Fruit fly (Drosophila melanogaster) whole organism, embryonic: ENCODE results near the gene MsrA.
A peak's percentile ranks its signal among the peaks of the same experiment; 100 is the strongest.

Experiments used
- BEAF-32 ChIP-seq: fragments of 200-800 bp; sonication (Bioruptor generic); optimal IDR thresholded peaks from 3 replicates; lab custom pipeline; 2017; ENCODE audit warnings: missing biosample characterization, missing genetic modification characterization, mild to moderate bottlenecking, moderate library complexity, missing genetic modification reagents
- Bdp1 ChIP-seq: fragments of 200-800 bp; sonication (Bioruptor generic); optimal IDR thresholded peaks from 3 replicates; lab custom pipeline; 2016; ENCODE audit warnings: missing biosample characterization, missing genetic modification characterization
- CG1024 ChIP-seq: fragments of 200-800 bp; sonication (Bioruptor generic); IDR thresholded peaks from 2 replicates; pipeline ENCODE4 v1.3.6; 2022; ENCODE audit warnings: missing biosample characterization, missing genetic modification characterization
- CG12659 ChIP-seq: fragments of 200-800 bp; sonication (Bioruptor generic); optimal IDR thresholded peaks from 3 replicates; lab custom pipeline; 2017; ENCODE audit warnings: mild to moderate bottlenecking, missing biosample characterization, missing genetic modification reagents, missing genetic modification characterization
- CG13624 ChIP-seq: fragments of 200-800 bp; sonication (Bioruptor generic); optimal IDR thresholded peaks from 2 replicates; lab custom pipeline; 2016; ENCODE audit warnings: missing biosample characterization, missing genetic modification characterization
- CG17361 ChIP-seq: fragments of 200-800 bp; sonication (Bioruptor generic); IDR thresholded peaks from 3 replicates; pipeline ENCODE4 v1.3.6; 2022; ENCODE audit warnings: missing biosample characterization, missing genetic modification characterization
- CG18599 ChIP-seq: fragments of 200-800 bp; sonication (Bioruptor generic); optimal IDR thresholded peaks from 3 replicates; lab custom pipeline; 2017; ENCODE audit warnings: missing biosample characterization, missing genetic modification characterization, mild to moderate bottlenecking, moderate library complexity, missing genetic modification reagents
- CG2199 ChIP-seq: fragments of 200-800 bp; sonication (Bioruptor generic); IDR thresholded peaks from 3 replicates; pipeline ENCODE4 v1.3.6; 2022; ENCODE audit warnings: missing biosample characterization, missing genetic modification characterization
- CG30020 ChIP-seq: fragments of 200-800 bp; optimal IDR thresholded peaks from 2 replicates; lab custom pipeline; 2019; ENCODE audit warnings: missing biosample characterization, mild to moderate bottlenecking, missing genetic modification characterization, moderate library complexity
- CG33557 ChIP-seq: fragments of 200-800 bp; sonication (Bioruptor generic); optimal IDR thresholded peaks from 2 replicates; lab custom pipeline; 2019; ENCODE audit warnings: missing biosample characterization, mild to moderate bottlenecking, missing genetic modification characterization, moderate library complexity
- CG34224 ChIP-seq: fragments of 200-800 bp; sonication (Bioruptor generic); IDR thresholded peaks from 3 replicates; pipeline ENCODE4 v1.3.6; 2022; ENCODE audit warnings: missing biosample characterization, missing genetic modification characterization; ENCODE audit not compliant: partially characterized antibody
- CG6254 ChIP-seq: fragments of 200-800 bp; sonication (Bioruptor generic); optimal IDR thresholded peaks from 3 replicates; lab custom pipeline; 2017; ENCODE audit warnings: mild to moderate bottlenecking, missing biosample characterization, missing genetic modification reagents, missing genetic modification characterization
- CG9876 ChIP-seq: fragments of 200-800 bp; sonication (Bioruptor generic); optimal IDR thresholded peaks from 2 replicates; lab custom pipeline; 2016; ENCODE audit warnings: missing biosample characterization, missing genetic modification characterization
- CG9932 ChIP-seq: fragments of 200-800 bp; sonication (Bioruptor generic); IDR thresholded peaks from 2 replicates; pipeline ENCODE4 v1.3.6; 2022; ENCODE audit warnings: missing biosample characterization, missing genetic modification characterization
- D ChIP-seq, 2 experiments: fragments of 200-800 bp in 1 of 2; fragments of >200 bp in 1 of 2; sonication (Bioruptor generic) in 1 of 2; optimal IDR thresholded peaks; 2 replicates in 1 of 2; 3 replicates in 1 of 2; lab custom pipeline; 2017; ENCODE audit warnings: mild to moderate bottlenecking in 1 of 2, missing biosample characterization in 1 of 2, missing genetic modification characterization in 1 of 2, missing genetic modification reagents in 1 of 2
- Dfd ChIP-seq, 2 experiments: fragments of >200 bp; optimal IDR thresholded peaks; 2 replicates each; lab custom pipeline; 2017; ENCODE audit warnings: missing biosample characterization in 2 of 2, missing genetic modification characterization in 2 of 2
- E2f1 ChIP-seq: fragments of 200-800 bp; sonication (Bioruptor generic); IDR thresholded peaks from 2 replicates; pipeline ENCODE4 v1.3.6; 2022; ENCODE audit warnings: missing biosample characterization, missing genetic modification characterization
- H15 ChIP-seq: fragments of 200-800 bp; sonication (Bioruptor generic); IDR thresholded peaks from 3 replicates; pipeline ENCODE4 v1.3.6; 2022; ENCODE audit warnings: missing biosample characterization, missing genetic modification characterization
- HLH4C ChIP-seq: fragments of 200-800 bp; sonication (Bioruptor generic); IDR thresholded peaks from 3 replicates; pipeline ENCODE4 v1.3.6; 2022; ENCODE audit warnings: missing biosample characterization, missing genetic modification characterization; ENCODE audit not compliant: partially characterized antibody
- Lim3 ChIP-seq: fragments of 200-800 bp; sonication (Bioruptor generic); IDR thresholded peaks from 2 replicates; pipeline ENCODE4 v1.3.6; 2022; ENCODE audit warnings: missing biosample characterization, missing genetic modification characterization
- MESR4 ChIP-seq: fragments of 200-800 bp; sonication (Bioruptor generic); optimal IDR thresholded peaks from 2 replicates; lab custom pipeline; 2018; ENCODE audit warnings: missing biosample characterization, mild to moderate bottlenecking, missing genetic modification characterization, moderate library complexity
- Meics ChIP-seq: fragments of 200-800 bp; sonication (Bioruptor generic); optimal IDR thresholded peaks from 2 replicates; lab custom pipeline; 2017; ENCODE audit warnings: missing biosample characterization, mild to moderate bottlenecking, missing genetic modification characterization
- NFAT ChIP-seq: fragments of 200-800 bp; sonication (Bioruptor generic); IDR thresholded peaks from 2 replicates; pipeline ENCODE4 v1.3.6; 2022; ENCODE audit warnings: missing biosample characterization, missing genetic modification characterization
- NK7.1 ChIP-seq: fragments of 200-800 bp; sonication (Bioruptor generic); optimal IDR thresholded peaks from 3 replicates; lab custom pipeline; 2016; ENCODE audit warnings: missing biosample characterization, missing genetic modification characterization
- Neu2 ChIP-seq: fragments of 200-800 bp; sonication (Bioruptor generic); optimal IDR thresholded peaks from 3 replicates; lab custom pipeline; 2016; ENCODE audit warnings: missing biosample characterization, missing genetic modification characterization, borderline replicate concordance
- Nf-YB ChIP-seq: fragments of 200-800 bp; sonication (Bioruptor generic); optimal IDR thresholded peaks from 3 replicates; lab custom pipeline; 2019; ENCODE audit warnings: missing biosample characterization, mild to moderate bottlenecking, missing genetic modification characterization, moderate library complexity
- Sin3A ChIP-seq: fragments of >200 bp; optimal IDR thresholded peaks from 2 replicates; lab custom pipeline; 2018
- Sox100B ChIP-seq: fragments of 200-800 bp; sonication (Bioruptor generic); optimal IDR thresholded peaks from 3 replicates; lab custom pipeline; 2018; ENCODE audit warnings: missing biosample characterization, mild to moderate bottlenecking, missing genetic modification characterization
- Sry-β ChIP-seq: fragments of 200-800 bp; sonication (Bioruptor generic); optimal IDR thresholded peaks from 2 replicates; lab custom pipeline; 2018; ENCODE audit warnings: missing biosample characterization, mild to moderate bottlenecking, missing genetic modification characterization, moderate library complexity
- Trl ChIP-seq, 3 experiments: fragments of >200 bp in 2 of 3; fragments of 200-800 bp in 1 of 3; sonication (Bioruptor generic) in 1 of 3; optimal IDR thresholded peaks; 2 replicates in 1 of 3; 3 replicates in 2 of 3; lab custom pipeline; 2016 to 2017; ENCODE audit warnings: missing biosample characterization in 1 of 3, missing genetic modification characterization in 1 of 3
- ab ChIP-seq: fragments of 200-800 bp; sonication (Bioruptor generic); optimal IDR thresholded peaks from 2 replicates; lab custom pipeline; 2016; ENCODE audit warnings: missing biosample characterization, missing genetic modification characterization
- ase ChIP-seq: fragments of 200-800 bp; sonication (Bioruptor generic); IDR thresholded peaks from 3 replicates; pipeline ENCODE4 v1.3.6; 2022; ENCODE audit warnings: missing biosample characterization, missing genetic modification characterization
- caup ChIP-seq: fragments of 200-800 bp; sonication (Bioruptor generic); optimal IDR thresholded peaks from 3 replicates; lab custom pipeline; 2017; ENCODE audit warnings: missing biosample characterization, mild to moderate bottlenecking, missing genetic modification characterization, moderate library complexity; ENCODE audit not compliant: severe bottlenecking
- chn ChIP-seq: fragments of 200-800 bp; sonication (Bioruptor generic); optimal IDR thresholded peaks from 2 replicates; lab custom pipeline; 2016; ENCODE audit warnings: missing biosample characterization, missing genetic modification characterization
- crp ChIP-seq, 2 experiments: fragments of 200-800 bp; sonication (Bioruptor generic); optimal IDR thresholded peaks; 2 replicates in 1 of 2; 3 replicates in 1 of 2; lab custom pipeline; 2017; ENCODE audit warnings: missing biosample characterization in 2 of 2, missing genetic modification characterization in 2 of 2, mild to moderate bottlenecking in 1 of 2, moderate library complexity in 1 of 2
- fd64A ChIP-seq: fragments of 200-800 bp; sonication (Bioruptor generic); optimal IDR thresholded peaks from 3 replicates; lab custom pipeline; 2018; ENCODE audit warnings: missing biosample characterization, mild to moderate bottlenecking, missing genetic modification characterization
- grau ChIP-seq: fragments of 200-800 bp; optimal IDR thresholded peaks from 3 replicates; lab custom pipeline; 2019; ENCODE audit warnings: missing biosample characterization, mild to moderate bottlenecking, missing genetic modification characterization, moderate library complexity
- hb ChIP-seq: fragments of 200-800 bp; sonication (Bioruptor generic); IDR thresholded peaks from 3 replicates; pipeline ENCODE4 v1.3.6; 2022; ENCODE audit warnings: missing biosample characterization, missing genetic modification characterization; ENCODE audit not compliant: partially characterized antibody
- nom ChIP-seq: fragments of 200-800 bp; sonication (Bioruptor generic); optimal IDR thresholded peaks from 2 replicates; lab custom pipeline; 2017; ENCODE audit warnings: missing biosample characterization, missing genetic modification characterization, mild to moderate bottlenecking, moderate library complexity, missing genetic modification reagents
- oc ChIP-seq: fragments of 200-800 bp; sonication (Bioruptor generic); optimal IDR thresholded peaks from 2 replicates; lab custom pipeline; 2018; ENCODE audit warnings: missing biosample characterization, mild to moderate bottlenecking, missing genetic modification characterization, moderate library complexity
- peb ChIP-seq: fragments of 200-800 bp; sonication (Bioruptor generic); IDR thresholded peaks from 2 replicates; pipeline ENCODE4 v1.3.6; 2022; ENCODE audit warnings: missing biosample characterization, missing genetic modification characterization
- sc ChIP-seq, 3 experiments: fragments of >200 bp in 2 of 3; fragments of 200-800 bp in 1 of 3; sonication (Bioruptor generic) in 1 of 3; optimal IDR thresholded peaks; 2 replicates in 2 of 3; 3 replicates in 1 of 3; lab custom pipeline; 2017; ENCODE audit warnings: mild to moderate bottlenecking in 1 of 3, missing biosample characterization in 1 of 3, missing genetic modification characterization in 1 of 3, missing genetic modification reagents in 1 of 3
- seq ChIP-seq: fragments of 200-800 bp; sonication (Bioruptor generic); IDR thresholded peaks from 2 replicates; pipeline ENCODE4 v1.3.6; 2022; ENCODE audit warnings: missing biosample characterization, missing genetic modification characterization
- sisA ChIP-seq: fragments of 200-800 bp; sonication (Bioruptor generic); IDR thresholded peaks from 2 replicates; pipeline ENCODE4 v1.3.6; 2022; ENCODE audit warnings: missing biosample characterization, missing genetic modification characterization
- sqz ChIP-seq: fragments of 200-800 bp; sonication (Bioruptor generic); optimal IDR thresholded peaks from 3 replicates; lab custom pipeline; 2018; ENCODE audit warnings: missing biosample characterization, mild to moderate bottlenecking, missing genetic modification characterization
- ssp ChIP-seq: fragments of 200-800 bp; sonication (Bioruptor generic); IDR thresholded peaks from 2 replicates; pipeline ENCODE4 v1.3.6; 2022; ENCODE audit warnings: missing biosample characterization, missing genetic modification characterization
- toy ChIP-seq: fragments of 200-800 bp; sonication (Bioruptor generic); IDR thresholded peaks from 2 replicates; pipeline ENCODE4 v1.3.6; 2022; ENCODE audit warnings: missing biosample characterization, missing genetic modification characterization
- zen2 ChIP-seq: fragments of 200-800 bp; sonication (Bioruptor generic); IDR thresholded peaks from 3 replicates; pipeline ENCODE4 v1.3.6; 2022; ENCODE audit warnings: missing biosample characterization, missing genetic modification characterization; ENCODE audit not compliant: partially characterized antibody

The MsrA gene

dm6 chr3L:15532368-15533030 lies 21.6 kb downstream of the MsrA start (continued):
- no peak for TF ChIP-seq sc (optimal IDR thresholded peaks at IDR 0.05; lab: Kevin White, UChicago)
- no peak for TF ChIP-seq sc (GFP tag; optimal IDR thresholded peaks at IDR 0.05; lab: Kevin White, UChicago)
- no peak for TF ChIP-seq chn (GFP tag; lab: Kevin White, UChicago)
- TF ChIP-seq D (optimal IDR thresholded peaks at IDR 0.05; lab: Kevin White, UChicago) = no peak
- TF ChIP-seq D (GFP tag; optimal IDR thresholded peaks at IDR 0.05; lab: Kevin White, UChicago) = peak; percentile 70
- TF ChIP-seq CG9876 (GFP tag; lab: Kevin White, UChicago) = peak; percentile 22
- TF ChIP-seq Lim3 (GFP tag; lab: Robert Waterston, UW) = no peak
- TF ChIP-seq Sox100B (GFP tag; lab: Kevin White, UChicago) = peak; percentile 78
- no peak for TF ChIP-seq CG33557 (GFP tag; lab: Kevin White, UChicago)
- TF ChIP-seq CG34224 (GFP tag; lab: Robert Waterston, UW) = no peak
- no peak for TF ChIP-seq fd64A
- no peak for TF ChIP-seq Neu2
- peak; percentile 29; the same call in 1 of the 2 replicates for TF ChIP-seq CG1024 (GFP tag; lab: Robert Waterston, UW)
- no peak for TF ChIP-seq MESR4
- no peak for TF ChIP-seq BEAF-32 (GFP tag; lab: Kevin White, UChicago)
- TF ChIP-seq CG6254 = peak; percentile 25
- no peak for TF ChIP-seq Nf-YB (GFP tag; lab: Kevin White, UChicago)
- peak; percentile 60 to 70 for TF ChIP-seq Trl (optimal IDR thresholded peaks at IDR 0.05; lab: Kevin White, UChicago)
- peak; percentile 56 for TF ChIP-seq Trl (GFP tag; optimal IDR thresholded peaks at IDR 0.05; lab: Kevin White, UChicago)
- peak; percentile 51 for TF ChIP-seq grau (tag; lab: Kevin White, UChicago)
- TF ChIP-seq CG2199 (GFP tag; lab: Robert Waterston, UW) = peak; percentile 91
- TF ChIP-seq oc (tag; lab: Kevin White, UChicago) = peak; percentile 16
- no peak for TF ChIP-seq peb (GFP tag; lab: Robert Waterston, UW)
- no peak for TF ChIP-seq CG30020 (tag; lab: Kevin White, UChicago)
- TF ChIP-seq CG9932 (GFP tag; lab: Robert Waterston, UW) = peak; percentile 55
- TF ChIP-seq nom (GFP tag; lab: Kevin White, UChicago) = peak; percentile 34
- no peak for TF ChIP-seq HLH4C (GFP tag; lab: Robert Waterston, UW)
- 0 out of 3 replicates have a peak, but pooled peaks have one; percentile 26 for TF ChIP-seq ase (GFP tag; lab: Robert Waterston, UW)
- TF ChIP-seq H15 (GFP tag; lab: Robert Waterston, UW) = no peak
- peak; percentile 53 for TF ChIP-seq CG18599
- peak; percentile 85; the same call in 2 of the 3 replicates for TF ChIP-seq CG17361 (GFP tag; lab: Robert Waterston, UW)
- TF ChIP-seq E2f1 = no peak
- no peak for TF ChIP-seq zen2 (GFP tag; lab: Robert Waterston, UW)
- TF ChIP-seq CG13624 (GFP tag; lab: Kevin White, UChicago) = no peak
- TF ChIP-seq toy (GFP tag; lab: Robert Waterston, UW) = no peak
- peak; percentile 49 for TF ChIP-seq Meics (GFP tag; lab: Kevin White, UChicago)
- TF ChIP-seq Dfd (GFP tag; optimal IDR thresholded peaks at IDR 0.05; lab: Kevin White, UChicago) = no peak
- TF ChIP-seq ab = no peak
- TF ChIP-seq Sin3A (lab: Kevin White, UChicago) = no peak
- TF ChIP-seq sisA (GFP tag; lab: Robert Waterston, UW) = peak; percentile 42
- no peak for TF ChIP-seq seq (GFP tag; lab: Robert Waterston, UW)
- no peak for TF ChIP-seq NFAT
- no peak for TF ChIP-seq sqz
- no peak for TF ChIP-seq ssp (GFP tag; lab: Robert Waterston, UW)
- TF ChIP-seq NK7.1 (GFP tag; lab: Kevin White, UChicago) = no peak
- no peak for TF ChIP-seq crp (GFP tag; optimal IDR thresholded peaks at IDR 0.05; lab: Kevin White, UChicago)
- no peak for TF ChIP-seq CG12659 (GFP tag; lab: Kevin White, UChicago)
- no peak for TF ChIP-seq Bdp1 (GFP tag; lab: Kevin White, UChicago)
- no peak for TF ChIP-seq hb
- TF ChIP-seq Sry-β (GFP tag; lab: Kevin White, UChicago) = no peak
- TF ChIP-seq caup (GFP tag; lab: Kevin White, UChicago) = no peak
